Fruit fly (Drosophila melanogaster) whole organism, embryonic: ENCODE results near the gene smal.

Experiments used
- Adf1 ChIP-seq: fragments of 200-800 bp; sonication (Bioruptor generic); IDR thresholded peaks from 2 replicates; pipeline ENCODE4 v1.3.6; 2022; ENCODE audit warnings: missing biosample characterization, missing genetic modification characterization
- Blimp-1 ChIP-seq: fragments of 200-800 bp; sonication (Bioruptor generic); optimal IDR thresholded peaks from 3 replicates; lab custom pipeline; 2018; ENCODE audit warnings: missing biosample characterization, missing genetic modification characterization, mild to moderate bottlenecking, moderate library complexity, missing genetic modification reagents
- CG10267 ChIP-seq: fragments of 200-800 bp; sonication (Bioruptor generic); optimal IDR thresholded peaks from 2 replicates; lab custom pipeline; 2018; ENCODE audit warnings: missing biosample characterization, mild to moderate bottlenecking, missing genetic modification characterization, moderate library complexity
- CG15479 ChIP-seq: fragments of 200-800 bp; sonication (Bioruptor generic); optimal IDR thresholded peaks from 3 replicates; lab custom pipeline; 2019; ENCODE audit warnings: missing biosample characterization, mild to moderate bottlenecking, missing genetic modification characterization, moderate library complexity
- CG18619 ChIP-seq: fragments of 200-800 bp; sonication (Bioruptor generic); optimal IDR thresholded peaks from 3 replicates; lab custom pipeline; 2017; ENCODE audit warnings: missing biosample characterization, mild to moderate bottlenecking, missing genetic modification characterization
- CG2116 ChIP-seq: fragments of 200-800 bp; sonication (Bioruptor generic); optimal IDR thresholded peaks from 3 replicates; lab custom pipeline; 2018; ENCODE audit warnings: missing biosample characterization, mild to moderate bottlenecking, missing genetic modification characterization
- CG2889 ChIP-seq: fragments of 200-800 bp; sonication (Bioruptor generic); IDR thresholded peaks from 3 replicates; pipeline ENCODE4 v1.3.6; 2022; ENCODE audit warnings: missing biosample characterization, missing genetic modification characterization
- CG31224 ChIP-seq: fragments of 200-800 bp; sonication (Bioruptor generic); IDR thresholded peaks from 2 replicates; pipeline ENCODE4 v1.3.6; 2022; ENCODE audit warnings: missing biosample characterization, missing genetic modification characterization
- CG3281 ChIP-seq: fragments of 200-800 bp; sonication (Bioruptor generic); optimal IDR thresholded peaks from 3 replicates; lab custom pipeline; 2017; ENCODE audit warnings: missing biosample characterization, mild to moderate bottlenecking, missing genetic modification characterization
- CG7745 ChIP-seq: fragments of 200-800 bp; sonication (Bioruptor generic); optimal IDR thresholded peaks from 2 replicates; lab custom pipeline; 2018; ENCODE audit warnings: missing biosample characterization, mild to moderate bottlenecking, missing genetic modification characterization, moderate library complexity
- CG8388 ChIP-seq: fragments of 200-800 bp; sonication (Bioruptor generic); optimal IDR thresholded peaks from 2 replicates; lab custom pipeline; 2019; ENCODE audit warnings: missing biosample characterization, mild to moderate bottlenecking, missing genetic modification characterization, moderate library complexity
- CG8478 ChIP-seq: fragments of >200 bp; optimal IDR thresholded peaks from 2 replicates; lab custom pipeline; 2018
- CG8944 ChIP-seq: fragments of 200-800 bp; sonication (Bioruptor generic); optimal IDR thresholded peaks from 3 replicates; lab custom pipeline; 2016; ENCODE audit warnings: missing biosample characterization, missing genetic modification characterization
- CTCF ChIP-seq: fragments of 200-800 bp; sonication (Bioruptor generic); optimal IDR thresholded peaks from 2 replicates; lab custom pipeline; 2017; ENCODE audit warnings: missing biosample characterization, mild to moderate bottlenecking, missing genetic modification characterization, moderate library complexity
- CoRest ChIP-seq: fragments of 200-800 bp; sonication (Bioruptor generic); optimal IDR thresholded peaks from 3 replicates; lab custom pipeline; 2018; ENCODE audit warnings: missing biosample characterization, mild to moderate bottlenecking, missing genetic modification characterization, moderate library complexity
- Dad ChIP-seq: fragments of 200-800 bp; sonication (Bioruptor generic); optimal IDR thresholded peaks from 3 replicates; lab custom pipeline; 2016; ENCODE audit warnings: missing biosample characterization, missing genetic modification characterization
- Dfd ChIP-seq, 2 experiments: fragments of >200 bp; optimal IDR thresholded peaks; 2 replicates each; lab custom pipeline; 2017; ENCODE audit warnings: missing biosample characterization in 2 of 2, missing genetic modification characterization in 2 of 2
- Dll ChIP-seq: fragments of 200-800 bp; sonication (Bioruptor generic); IDR thresholded peaks from 4 replicates; pipeline ENCODE4 v1.3.6; 2022; ENCODE audit warnings: missing biosample characterization, missing genetic modification characterization; ENCODE audit not compliant: partially characterized antibody
- Ets65A ChIP-seq: fragments of 200-800 bp; sonication (Bioruptor generic); peaks from one replicate; lab custom pipeline; 2016; ENCODE audit warnings: missing biosample characterization, missing genetic modification characterization
- HLH4C ChIP-seq: fragments of 200-800 bp; sonication (Bioruptor generic); IDR thresholded peaks from 3 replicates; pipeline ENCODE4 v1.3.6; 2022; ENCODE audit warnings: missing biosample characterization, missing genetic modification characterization; ENCODE audit not compliant: partially characterized antibody
- Med ChIP-seq: fragments of 200-800 bp; sonication (Bioruptor generic); peaks from one replicate; lab custom pipeline; 2016; ENCODE audit warnings: missing biosample characterization, missing genetic modification characterization, mild to moderate bottlenecking, inconsistent platforms, moderate library complexity
- Scr ChIP-seq: fragments of 200-800 bp; sonication (Bioruptor generic); IDR thresholded peaks from 2 replicates; pipeline ENCODE4 v1.3.6; 2022; ENCODE audit warnings: missing biosample characterization, missing genetic modification characterization; ENCODE audit not compliant: partially characterized antibody
- Ssrp ChIP-seq: fragments of 200-800 bp; sonication (Bioruptor generic); optimal IDR thresholded peaks from 2 replicates; lab custom pipeline; 2018; ENCODE audit warnings: missing biosample characterization, mild to moderate bottlenecking, missing genetic modification characterization, moderate library complexity
- Stat92E ChIP-seq, 3 experiments: fragments of >200 bp in 2 of 3; fragments of 200-800 bp in 1 of 3; sonication (Bioruptor generic) in 1 of 3; optimal IDR thresholded peaks; 2 replicates each; lab custom pipeline; 2017 to 2019; ENCODE audit warnings: missing biosample characterization in 3 of 3, missing genetic modification characterization in 3 of 3, mild to moderate bottlenecking in 1 of 3, moderate library complexity in 1 of 3
- TFAM ChIP-seq: fragments of 200-800 bp; sonication (Bioruptor generic); optimal IDR thresholded peaks from 2 replicates; lab custom pipeline; 2017; ENCODE audit warnings: missing biosample characterization, missing genetic modification characterization, inconsistent platforms
- Trl ChIP-seq, 3 experiments: fragments of >200 bp in 2 of 3; fragments of 200-800 bp in 1 of 3; sonication (Bioruptor generic) in 1 of 3; optimal IDR thresholded peaks; 2 replicates in 1 of 3; 3 replicates in 2 of 3; lab custom pipeline; 2016 to 2017; ENCODE audit warnings: missing biosample characterization in 1 of 3, missing genetic modification characterization in 1 of 3
- YL-1 ChIP-seq: fragments of 200-800 bp; sonication (Bioruptor generic); optimal IDR thresholded peaks from 3 replicates; lab custom pipeline; 2017; ENCODE audit warnings: missing biosample characterization, mild to moderate bottlenecking, missing genetic modification characterization
- ash1 ChIP-seq: fragments of 200-800 bp; sonication (Bioruptor generic); optimal IDR thresholded peaks from 2 replicates; lab custom pipeline; 2018; ENCODE audit warnings: missing biosample characterization, mild to moderate bottlenecking, missing genetic modification characterization
- bbx ChIP-seq: fragments of 200-800 bp; sonication (Bioruptor generic); IDR thresholded peaks from 2 replicates; pipeline ENCODE4 v1.3.6; 2022; ENCODE audit warnings: missing biosample characterization, missing genetic modification characterization; ENCODE audit not compliant: partially characterized antibody
- cad ChIP-seq: fragments of >200 bp; optimal IDR thresholded peaks from 2 replicates; lab custom pipeline; 2017; ENCODE audit warnings: missing biosample characterization, missing genetic modification characterization
- cg ChIP-seq: fragments of 200-800 bp; sonication (Bioruptor generic); optimal IDR thresholded peaks from 3 replicates; lab custom pipeline; 2019; ENCODE audit warnings: missing biosample characterization, mild to moderate bottlenecking, missing genetic modification characterization, moderate library complexity
- chn ChIP-seq: fragments of 200-800 bp; sonication (Bioruptor generic); optimal IDR thresholded peaks from 2 replicates; lab custom pipeline; 2016; ENCODE audit warnings: missing biosample characterization, missing genetic modification characterization
- croc ChIP-seq: fragments of 200-800 bp; sonication (Bioruptor generic); conservative IDR thresholded peaks from 3 replicates; pipeline ENCODE4 v1.3.6; 2022; ENCODE audit warnings: missing biosample characterization, missing genetic modification characterization
- crol ChIP-seq: fragments of 200-800 bp; sonication (Bioruptor generic); IDR thresholded peaks from 2 replicates; pipeline ENCODE4 v1.3.6; 2022; ENCODE audit warnings: missing biosample characterization, missing genetic modification characterization
- exex ChIP-seq: fragments of 200-800 bp; sonication (Bioruptor generic); optimal IDR thresholded peaks from 4 replicates; lab custom pipeline; 2018; ENCODE audit warnings: missing biosample characterization, mild to moderate bottlenecking, missing genetic modification characterization, moderate library complexity
- fd3F ChIP-seq: fragments of 200-800 bp; sonication (Bioruptor generic); optimal IDR thresholded peaks from 2 replicates; lab custom pipeline; 2018; ENCODE audit warnings: missing biosample characterization, mild to moderate bottlenecking, missing genetic modification characterization, moderate library complexity
- grn ChIP-seq: fragments of 200-800 bp; sonication (Bioruptor generic); optimal IDR thresholded peaks from 3 replicates; lab custom pipeline; 2017; ENCODE audit warnings: missing biosample characterization, missing genetic modification characterization
- kni ChIP-seq: fragments of 200-800 bp; sonication (Bioruptor generic); optimal IDR thresholded peaks from 3 replicates; lab custom pipeline; 2017; ENCODE audit warnings: mild to moderate bottlenecking, missing biosample characterization, missing genetic modification reagents, missing genetic modification characterization
- lbe ChIP-seq: fragments of 200-800 bp; sonication (Bioruptor generic); optimal IDR thresholded peaks from 2 replicates; lab custom pipeline; 2016; ENCODE audit warnings: missing biosample characterization, mild to moderate bottlenecking, missing genetic modification characterization
- pita ChIP-seq: fragments of 200-800 bp; sonication (Bioruptor generic); optimal IDR thresholded peaks from 2 replicates; lab custom pipeline; 2017; ENCODE audit warnings: missing biosample characterization, mild to moderate bottlenecking, missing genetic modification characterization
- pros ChIP-seq: fragments of 200-800 bp; sonication (Bioruptor generic); optimal IDR thresholded peaks from 3 replicates; lab custom pipeline; 2019; ENCODE audit warnings: missing biosample characterization, mild to moderate bottlenecking, missing genetic modification characterization, moderate library complexity
- sens ChIP-seq: fragments of 200-800 bp; sonication (Bioruptor generic); peaks from one replicate; lab custom pipeline; 2016; ENCODE audit warnings: missing biosample characterization, missing genetic modification characterization
- so ChIP-seq: fragments of 200-800 bp; sonication (Bioruptor generic); IDR thresholded peaks from 3 replicates; pipeline ENCODE4 v1.3.6; 2022; ENCODE audit warnings: missing biosample characterization, missing genetic modification characterization
- toy ChIP-seq: fragments of 200-800 bp; sonication (Bioruptor generic); IDR thresholded peaks from 2 replicates; pipeline ENCODE4 v1.3.6; 2022; ENCODE audit warnings: missing biosample characterization, missing genetic modification characterization
- twi ChIP-seq: fragments of 200-800 bp; optimal IDR thresholded peaks from 2 replicates; lab custom pipeline; 2019; ENCODE audit warnings: missing biosample characterization, mild to moderate bottlenecking, missing genetic modification characterization, moderate library complexity
- usp ChIP-seq: fragments of >200 bp; optimal IDR thresholded peaks from 2 replicates; lab custom pipeline; 2017; ENCODE audit warnings: missing biosample characterization, missing genetic modification characterization
- z ChIP-seq: fragments of 200-800 bp; sonication (Bioruptor generic); IDR thresholded peaks from 3 replicates; pipeline ENCODE4 v1.3.6; 2022; ENCODE audit warnings: missing biosample characterization, missing genetic modification characterization
- zfh1 ChIP-seq: fragments of 200-800 bp; sonication (Bioruptor generic); IDR thresholded peaks from 3 replicates; pipeline ENCODE4 v1.3.6; 2022; ENCODE audit warnings: missing biosample characterization, missing genetic modification characterization

Gene smal

dm6 chr2L:6178118-6178739 lies 704 bp upstream of the smal start (continued):
- peak; percentile 64 for TF ChIP-seq exex (tag; lab: Kevin White, UChicago)
- TF ChIP-seq pita, result no peak
- peak; percentile 67; the same call in 1 of the 2 replicates for TF ChIP-seq crol
- 0 out of 2 replicates have a peak, but pooled peaks have one; percentile 16 for TF ChIP-seq toy (GFP tag; lab: Robert Waterston, UW)
- TF ChIP-seq, all 482 proteins: peak for 25

- TF ChIP-seq Med (GFP tag; lab: Kevin White, UChicago), result peak; percentile 12
- 0 out of 4 replicates have a peak, but pooled peaks have one; percentile 8 for TF ChIP-seq Dll (GFP tag; lab: Robert Waterston, UW)
- TF ChIP-seq lbe (GFP tag; lab: Kevin White, UChicago), result no peak
- peak; percentile 44 for TF ChIP-seq CG7745
- TF ChIP-seq croc (GFP tag; lab: Robert Waterston, UW), result no peak
- TF ChIP-seq HLH4C, result 0 out of 3 replicates have a peak, but pooled peaks have one; percentile 16
- no peak for TF ChIP-seq z (GFP tag; lab: Robert Waterston, UW)
- peak; percentile 89 for TF ChIP-seq grn (GFP tag; lab: Kevin White, UChicago)
- TF ChIP-seq CTCF (GFP tag; lab: Kevin White, UChicago), result no peak
- no peak for TF ChIP-seq CoRest
- TF ChIP-seq zfh1, result 0 out of 3 replicates have a peak, but pooled peaks have one; percentile 4
- peak; percentile 17; the same call in 1 of the 2 replicates for TF ChIP-seq crol
- no peak for TF ChIP-seq CG18619 (GFP tag; lab: Kevin White, UChicago)
- TF ChIP-seq CG31224 (GFP tag; lab: Robert Waterston, UW), result no peak
- TF ChIP-seq Blimp-1 (GFP tag; lab: Kevin White, UChicago), result peak; percentile 44
- no peak for TF ChIP-seq Ssrp (tag; lab: Kevin White, UChicago)
- peak; percentile 15 for TF ChIP-seq kni (GFP tag; lab: Kevin White, UChicago)
- peak; percentile 56 for TF ChIP-seq pros (GFP tag; lab: Kevin White, UChicago)
- peak; percentile 22 for TF ChIP-seq sens (GFP tag; lab: Kevin White, UChicago)
- TF ChIP-seq twi (tag; lab: Kevin White, UChicago), result peak; percentile 56
- TF ChIP-seq CG15479 (GFP tag; lab: Kevin White, UChicago), result peak; percentile 82
- TF ChIP-seq cad (GFP tag; lab: Kevin White, UChicago), result peak; percentile 23
- peak in 1 of 3 experiments; percentile 39 for TF ChIP-seq Stat92E (GFP tag; optimal IDR thresholded peaks at IDR 0.05; lab: Kevin White, UChicago)
Observed at dm6 chr2L:6179990-6180389, 1.1 kb downstream of the smal start.

DNA sequence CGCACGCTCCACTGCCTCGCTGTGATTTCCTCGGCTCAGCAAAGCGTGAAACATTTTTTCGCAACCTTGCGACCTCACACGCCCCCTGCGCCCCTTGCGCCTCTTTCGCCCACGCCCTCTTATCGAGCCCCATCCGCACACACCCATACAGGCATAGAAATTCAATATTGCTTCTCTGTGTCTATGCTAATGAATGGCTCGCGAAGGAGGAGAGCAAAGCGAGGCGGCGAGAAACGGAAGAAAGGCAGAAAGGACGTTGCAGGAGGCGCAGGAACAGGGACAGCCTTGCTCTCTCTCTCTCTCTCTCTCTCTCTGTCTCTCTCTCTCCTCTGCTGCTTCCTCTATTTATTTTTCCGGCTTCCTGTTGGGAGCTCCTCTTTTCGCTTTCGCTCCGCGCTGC lies 7.4 kb downstream of the smal start:
- TF ChIP-seq CG2889 (GFP tag; lab: Robert Waterston, UW), result 0 out of 3 replicates have a peak, but pooled peaks have one; percentile 35
- no peak for TF ChIP-seq Dad (GFP tag; lab: Kevin White, UChicago)
- TF ChIP-seq CG3281 (GFP tag; lab: Kevin White, UChicago), result no peak
- TF ChIP-seq CG10267, result no peak
- peak; percentile 28 to 55 for TF ChIP-seq Trl (optimal IDR thresholded peaks at IDR 0.05; lab: Kevin White, UChicago)
- TF ChIP-seq Trl (GFP tag; optimal IDR thresholded peaks at IDR 0.05; lab: Kevin White, UChicago), result no peak
- TF ChIP-seq Ets65A (GFP tag; lab: Kevin White, UChicago), result peak; percentile 61
- TF ChIP-seq CG8944 (GFP tag; lab: Kevin White, UChicago), result no peak
- TF ChIP-seq Dfd (GFP tag; optimal IDR thresholded peaks at IDR 0.05; lab: Kevin White, UChicago), result no peak
- no peak for TF ChIP-seq chn (GFP tag; lab: Kevin White, UChicago)
- TF ChIP-seq cg (GFP tag; lab: Kevin White, UChicago), result no peak
- TF ChIP-seq bbx (GFP tag; lab: Robert Waterston, UW), result no peak
- no peak for TF ChIP-seq Adf1
- no peak for TF ChIP-seq so (GFP tag; lab: Robert Waterston, UW)
- TF ChIP-seq ash1 (GFP tag; lab: Kevin White, UChicago), result no peak
- TF ChIP-seq CG2116 (GFP tag; lab: Kevin White, UChicago), result no peak
- no peak for TF ChIP-seq usp
- no peak for TF ChIP-seq CG8478 (lab: Kevin White, UChicago)
- TF ChIP-seq YL-1, result no peak
- TF ChIP-seq CG8388, result no peak
- no peak for TF ChIP-seq Scr (GFP tag; lab: Robert Waterston, UW)
- TF ChIP-seq TFAM (GFP tag; lab: Kevin White, UChicago), result no peak
- TF ChIP-seq Med (GFP tag; lab: Kevin White, UChicago), result peak; percentile 26
- no peak for TF ChIP-seq fd3F (GFP tag; lab: Kevin White, UChicago)
- no peak for TF ChIP-seq HLH4C
